Fruit fly (Drosophila melanogaster): Measurements from ENCODE around the gene CG14118.

The CG14118 gene

DNA sequence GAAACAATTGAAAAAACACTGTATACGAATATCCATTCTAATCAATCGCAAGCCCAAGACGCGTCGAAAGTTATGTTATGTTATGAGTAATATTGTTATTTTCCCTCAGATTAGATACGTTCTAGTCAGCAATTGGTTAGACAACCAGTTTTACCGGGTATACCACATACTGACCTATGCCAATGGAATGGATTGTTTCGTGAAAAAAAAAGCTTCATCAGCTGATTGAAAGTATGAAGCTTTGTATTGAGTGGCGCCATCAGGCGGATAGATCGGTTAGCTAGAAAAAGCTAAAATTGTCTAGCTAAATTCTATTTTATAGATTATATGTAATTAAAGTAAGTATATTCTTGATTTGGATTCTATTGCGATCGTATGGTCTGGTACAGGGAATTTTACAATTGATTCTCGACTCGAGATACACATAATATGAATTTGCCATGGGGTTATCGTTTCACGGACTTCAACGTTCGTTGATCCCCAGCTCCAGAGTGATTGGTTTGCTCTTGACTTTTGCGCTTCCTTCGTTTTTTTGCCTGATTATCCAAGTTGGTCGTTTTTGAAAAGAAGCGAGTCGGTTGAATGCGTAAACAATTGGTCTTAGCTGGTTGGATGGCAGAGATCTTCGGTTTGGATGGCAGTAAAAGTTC is 10.2 kb downstream of the CG14118 start, which contains the start of gene CG12520:
Gene CG12520, minus strand, starts transcription at position 159 of the 650 bp plus-strand sequence.
- no peak for TF ChIP-seq CG34367 (tag; optimal IDR thresholded peaks at IDR 0.05)
- TF ChIP-seq EcR (GFP tag; optimal IDR thresholded peaks at IDR 0.05): peak; percentile 66
- TF ChIP-seq Pif1A (GFP tag; optimal IDR thresholded peaks at IDR 0.05): no peak
- TF ChIP-seq gl (tag; optimal IDR thresholded peaks at IDR 0.05): no peak
- no peak for TF ChIP-seq CG8301 (tag; optimal IDR thresholded peaks at IDR 0.05)
- no peak for TF ChIP-seq CG14655 (GFP tag; optimal IDR thresholded peaks at IDR 0.05)
- TF ChIP-seq fd96Ca (GFP tag; IDR thresholded peaks at IDR 0.05): no peak

DNA sequence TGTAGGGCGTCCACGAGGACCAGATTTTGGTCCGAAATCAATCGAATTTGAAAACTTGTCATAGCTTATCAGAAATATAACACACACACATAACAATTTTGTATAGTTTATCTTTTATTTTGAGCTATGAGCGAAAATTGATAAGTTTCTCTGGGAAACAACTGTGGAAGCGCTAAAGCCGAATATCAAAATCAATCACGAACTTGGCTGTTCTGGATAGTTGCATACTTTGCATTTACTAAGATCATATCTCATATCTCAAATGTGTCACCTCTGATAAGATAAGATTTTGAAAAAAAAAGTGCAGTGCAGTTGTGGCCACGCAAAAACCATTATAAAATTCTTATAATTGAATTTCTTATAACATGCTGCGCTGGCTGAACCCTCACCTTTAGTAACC is 11.2 kb downstream of the CG14118 start, which contains the start of gene CG32117:
Gene CG32117, minus strand, starts transcription at position 101 of the 400 bp plus-strand sequence.
- TF ChIP-seq CG13204 (GFP tag; optimal IDR thresholded peaks at IDR 0.05) (no peak), EcR (GFP tag; optimal IDR thresholded peaks at IDR 0.05) (no peak), CG8301 (tag; optimal IDR thresholded peaks at IDR 0.05) (no peak), gl (tag; optimal IDR thresholded peaks at IDR 0.05) (no peak), fd96Ca (GFP tag; IDR thresholded peaks at IDR 0.05) (no peak), CG34367 (tag; optimal IDR thresholded peaks at IDR 0.05) (no peak), D1 (tag; optimal IDR thresholded peaks at IDR 0.05) (no peak), Pif1A (GFP tag; optimal IDR thresholded peaks at IDR 0.05) (no peak), Snoo (tag; optimal IDR thresholded peaks at IDR 0.05) (no peak), CG10348 (GFP tag; IDR thresholded peaks at IDR 0.05) (no peak)

DNA sequence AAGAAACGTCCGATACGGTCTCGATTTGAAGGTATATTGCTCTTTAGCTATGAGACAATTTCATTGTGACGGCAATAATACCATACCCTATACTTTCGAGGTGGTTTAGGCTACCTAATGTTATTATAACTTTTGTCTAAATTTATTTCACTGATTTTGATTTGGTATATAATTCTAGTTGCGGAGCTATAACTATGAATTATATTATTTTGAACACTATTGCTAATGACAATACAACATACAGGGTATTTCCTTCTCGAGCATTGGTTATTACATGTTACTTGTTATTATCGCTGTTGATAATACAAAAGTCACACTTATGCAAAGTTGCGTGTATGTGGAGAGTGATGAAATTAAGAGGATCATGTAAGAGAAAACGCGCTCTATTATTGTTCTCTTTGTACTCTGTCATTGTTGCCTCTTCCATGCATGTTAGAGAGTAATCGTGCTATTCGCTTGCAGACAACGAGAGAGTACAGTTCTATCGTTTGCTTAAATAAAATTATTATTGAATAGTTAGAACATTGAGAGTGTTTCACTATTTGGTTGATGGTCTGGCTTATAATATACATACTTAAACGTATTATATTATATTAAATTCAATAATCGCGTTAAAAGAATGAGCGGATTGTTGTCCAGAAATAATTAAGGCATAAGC is 21.3 kb downstream of the CG14118 start, which contains the start of gene CG32115:
Gene CG32115, minus strand, starts transcription at position 38 of the 658 bp plus-strand sequence.
- TF ChIP-seq CG17806 (tag; optimal IDR thresholded peaks at IDR 0.05): peak; percentile 94
- TF ChIP-seq EcR (GFP tag; optimal IDR thresholded peaks at IDR 0.05): peak; percentile 74
- TF ChIP-seq CG8301 (tag; optimal IDR thresholded peaks at IDR 0.05): peak; percentile 95
- TF ChIP-seq Pif1B (GFP tag; optimal IDR thresholded peaks at IDR 0.05): peak; percentile 92
- TF ChIP-seq CG34367 (tag; optimal IDR thresholded peaks at IDR 0.05): peak; percentile 91
- TF ChIP-seq CG4496 (GFP tag; IDR thresholded peaks at IDR 0.05): peak; percentile 98
- TF ChIP-seq CG9948 (tag; optimal IDR thresholded peaks at IDR 0.05): peak; percentile 91
- TF ChIP-seq CG32121 (GFP tag; IDR thresholded peaks at IDR 0.05): peak; percentile 97
- TF ChIP-seq D1 (tag; optimal IDR thresholded peaks at IDR 0.05): peak; percentile 63
- peak; percentile 93 for TF ChIP-seq Pif1A (GFP tag; optimal IDR thresholded peaks at IDR 0.05)
- TF ChIP-seq Snoo (tag; optimal IDR thresholded peaks at IDR 0.05): peak; percentile 96
- peak; percentile 94 for TF ChIP-seq CG15710 (tag; optimal IDR thresholded peaks at IDR 0.05)
- TF ChIP-seq CG13204 (GFP tag; optimal IDR thresholded peaks at IDR 0.05): no peak
- TF ChIP-seq fd96Ca (GFP tag; IDR thresholded peaks at IDR 0.05): peak; percentile 69; the same call in 2 of the 3 replicates
- TF ChIP-seq CG14655 (GFP tag; optimal IDR thresholded peaks at IDR 0.05): peak; percentile 93
- TF ChIP-seq CG12605 (GFP tag; IDR thresholded peaks at IDR 0.05): peak; percentile 95
- peak; percentile 81 for TF ChIP-seq CG10348 (GFP tag; IDR thresholded peaks at IDR 0.05)
- TF ChIP-seq gl (tag; optimal IDR thresholded peaks at IDR 0.05): peak; percentile 75
- TF ChIP-seq Ets98B (GFP tag; IDR thresholded peaks at IDR 0.05): peak; percentile 97
- TF ChIP-seq rn (GFP tag; IDR thresholded peaks at IDR 0.05): peak; percentile 91
- TF ChIP-seq CG8159 (tag; optimal IDR thresholded peaks at IDR 0.05): peak; percentile 94

DNA sequence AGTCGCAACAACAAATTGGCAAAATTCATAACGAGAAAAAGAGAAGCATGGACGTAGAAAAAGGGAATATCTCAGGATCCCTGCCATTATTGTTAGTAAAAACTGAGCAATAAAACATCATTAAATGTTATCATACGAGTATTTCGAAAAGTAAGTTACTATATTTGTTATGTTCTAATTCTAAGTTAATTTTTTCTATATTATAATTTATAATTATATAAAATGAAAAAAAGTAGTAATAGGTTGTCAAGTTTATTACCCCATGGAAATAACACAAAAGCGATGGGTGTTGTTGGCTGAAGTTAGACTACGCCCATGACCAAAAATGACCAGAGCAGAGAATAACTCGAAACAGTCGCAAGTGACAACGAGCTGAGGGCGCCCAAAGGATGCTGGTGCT is 23.0 kb downstream of the CG14118 start:
- TF ChIP-seq CG15710 (tag; optimal IDR thresholded peaks at IDR 0.05) (peak; percentile 83), Snoo (tag; optimal IDR thresholded peaks at IDR 0.05) (peak; percentile 85), Ets98B (GFP tag; IDR thresholded peaks at IDR 0.05) (no peak), CG34367 (tag; optimal IDR thresholded peaks at IDR 0.05) (peak; percentile 62), CG12605 (GFP tag; IDR thresholded peaks at IDR 0.05) (no peak), Pif1A (GFP tag; optimal IDR thresholded peaks at IDR 0.05) (no peak), CG32121 (GFP tag; IDR thresholded peaks at IDR 0.05) (no peak; the same call in 1 of the 2 replicates), CG8301 (tag; optimal IDR thresholded peaks at IDR 0.05) (no peak), CG9948 (tag; optimal IDR thresholded peaks at IDR 0.05) (peak; percentile 1), CG17806 (tag; optimal IDR thresholded peaks at IDR 0.05) (no peak), CG10348 (GFP tag; IDR thresholded peaks at IDR 0.05) (no peak), CG14655 (GFP tag; optimal IDR thresholded peaks at IDR 0.05) (no peak), CG8159 (tag; optimal IDR thresholded peaks at IDR 0.05) (peak; percentile 33), D1 (tag; optimal IDR thresholded peaks at IDR 0.05) (no peak), Pif1B (GFP tag; optimal IDR thresholded peaks at IDR 0.05) (no peak), fd96Ca (GFP tag; IDR thresholded peaks at IDR 0.05) (peak; percentile 35; the same call in 1 of the 3 replicates), CG13204 (GFP tag; optimal IDR thresholded peaks at IDR 0.05) (peak; percentile 63), gl (tag; optimal IDR thresholded peaks at IDR 0.05) (no peak), CG4496 (GFP tag; IDR thresholded peaks at IDR 0.05) (no peak), EcR (GFP tag; optimal IDR thresholded peaks at IDR 0.05) (no peak), rn (GFP tag; IDR thresholded peaks at IDR 0.05) (no peak)

Measured in whole organism, pupa.